Worm (Caenorhabditis elegans): ENCODE results near the gene mak-2.
A peak's percentile ranks its signal among the peaks of the same experiment; 100 is the strongest.

DNA sequence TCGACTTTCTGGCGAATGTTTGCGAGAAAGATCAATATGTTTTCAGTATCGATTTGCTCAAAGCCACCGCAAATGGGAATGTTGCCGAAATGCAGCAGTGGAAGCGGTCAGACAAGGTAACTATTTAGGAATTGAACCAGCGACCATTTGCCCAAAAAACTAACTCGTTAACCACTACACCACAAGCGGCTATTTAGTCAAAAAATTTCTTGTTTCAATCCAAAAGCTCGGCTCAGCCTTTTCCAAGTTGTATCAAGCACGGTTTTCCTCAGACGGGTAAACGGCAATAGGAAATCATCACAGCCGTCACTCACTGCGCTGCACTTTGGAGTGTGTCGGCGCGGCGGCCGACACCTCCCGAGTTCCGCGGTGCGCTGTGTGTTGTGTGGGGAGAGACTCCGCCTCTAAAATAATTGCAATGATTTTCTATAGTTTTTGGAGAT, 18.3 kb upstream of the mak-2 start:
- TF ChIP-seq repo-1 (tag; optimal IDR thresholded peaks at IDR 0.05) (peak; percentile 82), mcd-1 (GFP tag; IDR thresholded peaks at IDR 0.05) (peak; percentile 93), lin-35 (GFP tag; optimal IDR thresholded peaks at IDR 0.05) (peak in 1 of 3 experiments; percentile 62), F49E8.2 (tag; optimal IDR thresholded peaks at IDR 0.05; ENCODE audit: insufficient read depth) (peak; percentile 97), ztf-26 (tag; optimal IDR thresholded peaks at IDR 0.05) (peak; percentile 61), F10E7.11 (tag; optimal IDR thresholded peaks at IDR 0.05) (no peak), somi-1 (GFP tag; optimal IDR thresholded peaks at IDR 0.05) (peak; percentile 54), T07F8.4 (tag; optimal IDR thresholded peaks at IDR 0.05) (peak; percentile 63), pha-4 (tag; optimal IDR thresholded peaks at IDR 0.05) (no peak), hrde-1 (tag; optimal IDR thresholded peaks at IDR 0.05; ENCODE audit: borderline replicate concordance) (peak; percentile 85), atf-7 (tag; optimal IDR thresholded peaks at IDR 0.05) (peak; percentile 56), attf-6 (GFP tag; IDR thresholded peaks at IDR 0.05) (peak; percentile 93), tlf-1 (GFP tag; optimal IDR thresholded peaks at IDR 0.05) (peak; percentile 79)
